Worm (Caenorhabditis elegans) whole organism, young adult: ENCODE measurements around the gene cest-2.1.

Experiments
- B0261.1 ChIP-seq: sonication (generic microtip); optimal IDR thresholded peaks from 2 replicates; lab custom pipeline; 2016; ENCODE audit warnings: mild to moderate bottlenecking, missing genetic modification characterization, moderate library complexity, missing compliant biosample characterization
- B0336.3 ChIP-seq: fragments of 200-800 bp; sonication (Bioruptor generic); IDR thresholded peaks from 2 replicates; pipeline ENCODE4 v1.3.6; 2022; ENCODE audit warnings: missing genetic modification characterization, missing compliant biosample characterization
- C17E4.6 ChIP-seq: fragments of 200-800 bp; sonication (Bioruptor generic); IDR thresholded peaks from 2 replicates; pipeline ENCODE4 v1.3.6; 2022; ENCODE audit warnings: missing genetic modification reagents, missing genetic modification characterization, missing compliant biosample characterization
- F23B12.7 ChIP-seq: sonication (generic microtip); optimal IDR thresholded peaks from 2 replicates; lab custom pipeline; 2017; ENCODE audit warnings: missing genetic modification characterization, mild to moderate bottlenecking, missing compliant biosample characterization, antibody characterized with exemption, moderate library complexity; ENCODE audit not compliant: insufficient read depth
- F33H1.4 ChIP-seq: fragments of 200-800 bp; sonication (Bioruptor generic); IDR thresholded peaks from 2 replicates; pipeline ENCODE4 v1.3.6; 2022; ENCODE audit warnings: missing genetic modification reagents, missing genetic modification characterization, missing compliant biosample characterization
- F57A8.1 ChIP-seq: fragments of 200-800 bp; sonication (Bioruptor generic); optimal IDR thresholded peaks from 2 replicates; lab custom pipeline; 2018; ENCODE audit warnings: mild to moderate bottlenecking, missing genetic modification characterization, moderate library complexity, missing compliant biosample characterization
- F57C9.4 ChIP-seq: sonication (generic microtip); optimal IDR thresholded peaks from 2 replicates; lab custom pipeline; 2017; ENCODE audit warnings: mild to moderate bottlenecking, missing genetic modification characterization, missing compliant biosample characterization
- K12H6.12 ChIP-seq: fragments of 200-800 bp; sonication (Bioruptor generic); optimal IDR thresholded peaks from 2 replicates; lab custom pipeline; 2018; ENCODE audit warnings: mild to moderate bottlenecking, missing genetic modification characterization, missing compliant biosample characterization
- Y67H2A.10 ChIP-seq: fragments of 200-800 bp; sonication (Bioruptor generic); conservative IDR thresholded peaks from 2 replicates; pipeline ENCODE4 v1.3.6; 2022; ENCODE audit warnings: missing genetic modification reagents, missing genetic modification characterization, missing compliant biosample characterization
- attf-5 ChIP-seq: fragments of 200-800 bp; sonication (Bioruptor generic); optimal IDR thresholded peaks from 2 replicates; lab custom pipeline; 2018; ENCODE audit warnings: mild to moderate bottlenecking, missing genetic modification characterization, missing compliant biosample characterization
- bed-1 ChIP-seq: fragments of 200-800 bp; sonication (Bioruptor generic); IDR thresholded peaks from 2 replicates; pipeline ENCODE4 v1.3.6; 2022; ENCODE audit warnings: missing genetic modification reagents, missing genetic modification characterization, missing compliant biosample characterization
- cebp-1 ChIP-seq, 2 experiments: fragments of 200-800 bp in 1 of 2; sonication (Bioruptor generic) in 1 of 2; sonication (generic microtip) in 1 of 2; IDR thresholded peaks in 1 of 2; optimal IDR thresholded peaks in 1 of 2; 2 replicates each; pipeline versions ENCODE4 v1.3.6 to Lab custom; 2017 to 2022; ENCODE audit warnings: missing compliant biosample characterization in 2 of 2, missing genetic modification characterization in 2 of 2, mild to moderate bottlenecking in 1 of 2, missing genetic modification reagents in 1 of 2, moderate library complexity in 1 of 2
- cebp-2 ChIP-seq: fragments of 200-800 bp; sonication (Bioruptor generic); IDR thresholded peaks from 2 replicates; pipeline ENCODE4 v1.3.6; 2022; ENCODE audit warnings: missing genetic modification characterization, missing compliant biosample characterization
- ceh-100 ChIP-seq: fragments of 200-800 bp; sonication (Bioruptor generic); IDR thresholded peaks from 2 replicates; pipeline ENCODE4 v1.3.6; 2022; ENCODE audit warnings: missing genetic modification reagents, missing genetic modification characterization, missing compliant biosample characterization
- ceh-27 ChIP-seq: fragments of 200-800 bp; sonication (Bioruptor generic); optimal IDR thresholded peaks from 2 replicates; lab custom pipeline; 2018; ENCODE audit warnings: mild to moderate bottlenecking, missing genetic modification characterization, moderate library complexity, missing compliant biosample characterization
- ceh-40 ChIP-seq: fragments of 200-800 bp; sonication (Bioruptor generic); IDR thresholded peaks from 2 replicates; pipeline ENCODE4 v1.3.6; 2022; ENCODE audit warnings: missing genetic modification characterization, missing compliant biosample characterization
- ceh-91 ChIP-seq: fragments of 200-800 bp; sonication (Bioruptor generic); IDR thresholded peaks from 2 replicates; pipeline ENCODE4 v1.3.6; 2022; ENCODE audit warnings: missing genetic modification reagents, missing genetic modification characterization, missing compliant biosample characterization
- efl-1 ChIP-seq: fragments of 150-350 bp; optimal IDR thresholded peaks from 2 replicates; lab custom pipeline; 2014; ENCODE audit warnings: missing biosample characterization, missing genetic modification reagents, missing genetic modification characterization
- egrh-3 ChIP-seq: fragments of 200-800 bp; sonication (Bioruptor generic); IDR thresholded peaks from 2 replicates; pipeline ENCODE4 v1.3.6; 2022; ENCODE audit warnings: missing genetic modification reagents, missing genetic modification characterization, missing compliant biosample characterization
- ets-4 ChIP-seq: fragments of 200-800 bp; sonication (Bioruptor generic); optimal IDR thresholded peaks from 2 replicates; lab custom pipeline; 2018; ENCODE audit warnings: mild to moderate bottlenecking, missing genetic modification characterization, missing compliant biosample characterization
- him-1 ChIP-seq: sonication (generic microtip); optimal IDR thresholded peaks from 2 replicates; lab custom pipeline; 2016; ENCODE audit warnings: missing genotype, missing genetic modification reagents, missing genetic modification characterization, missing compliant biosample characterization
- hlh-26 ChIP-seq: fragments of 200-800 bp; sonication (Bioruptor generic); conservative IDR thresholded peaks from 2 replicates; pipeline ENCODE4 v1.3.6; 2022; ENCODE audit warnings: missing genetic modification reagents, missing genetic modification characterization, missing compliant biosample characterization
- hmg-1.2 ChIP-seq: fragments of 200-800 bp; sonication (Bioruptor generic); IDR thresholded peaks from 2 replicates; pipeline ENCODE4 v1.3.6; 2022; ENCODE audit warnings: missing genetic modification reagents, missing genetic modification characterization, missing compliant biosample characterization
- lin-35 ChIP-seq, 3 experiments: fragments of 150-350 bp in 2 of 3; sonication (generic microtip) in 1 of 3; optimal IDR thresholded peaks; 2 replicates each; lab custom pipeline; 2014 to 2018; ENCODE audit warnings: missing biosample characterization in 3 of 3, missing genetic modification characterization in 3 of 3, missing genetic modification reagents in 3 of 3
- lin-40 ChIP-seq: sonication (generic microtip); optimal IDR thresholded peaks from 2 replicates; lab custom pipeline; 2016; ENCODE audit warnings: missing genetic modification characterization, mild to moderate bottlenecking, missing compliant biosample characterization, missing genotype, missing genetic modification reagents
- lin-54 ChIP-seq: fragments of 200-800 bp; sonication (Bioruptor generic); optimal IDR thresholded peaks from 2 replicates; lab custom pipeline; 2018; ENCODE audit warnings: mild to moderate bottlenecking, missing genetic modification characterization, missing compliant biosample characterization
- lsl-1 ChIP-seq: fragments of 200-800 bp; sonication (Bioruptor generic); optimal IDR thresholded peaks from 2 replicates; lab custom pipeline; 2018; ENCODE audit warnings: mild to moderate bottlenecking, missing genetic modification characterization, moderate library complexity, missing compliant biosample characterization
- lsy-27 ChIP-seq: sonication (generic microtip); optimal IDR thresholded peaks from 2 replicates; lab custom pipeline; 2017; ENCODE audit warnings: missing genetic modification characterization, mild to moderate bottlenecking, missing compliant biosample characterization, antibody characterized with exemption, missing genotype, borderline replicate concordance; ENCODE audit not compliant: insufficient read depth
- madf-10 ChIP-seq: sonication (generic microtip); optimal IDR thresholded peaks from 2 replicates; lab custom pipeline; 2016; ENCODE audit warnings: mild to moderate bottlenecking, missing genetic modification characterization, missing compliant biosample characterization
- madf-3 ChIP-seq: fragments of 200-800 bp; sonication (Bioruptor generic); IDR thresholded peaks from 2 replicates; pipeline ENCODE4 v1.3.6; 2022; ENCODE audit warnings: missing genetic modification reagents, missing genetic modification characterization, missing compliant biosample characterization
- mcd-1 ChIP-seq: fragments of 200-800 bp; sonication (Bioruptor generic); IDR thresholded peaks from 2 replicates; pipeline ENCODE4 v1.3.6; 2022; ENCODE audit warnings: missing genetic modification reagents, missing genetic modification characterization, missing compliant biosample characterization
- mes-4 ChIP-seq: sonication (generic microtip); optimal IDR thresholded peaks from 2 replicates; lab custom pipeline; 2016; ENCODE audit warnings: missing genotype, missing genetic modification characterization, missing compliant biosample characterization
- nfyb-1 ChIP-seq: fragments of 200-800 bp; sonication (Bioruptor generic); IDR thresholded peaks from 2 replicates; pipeline ENCODE4 v1.3.6; 2022; ENCODE audit warnings: missing genetic modification reagents, missing genetic modification characterization, missing compliant biosample characterization
- rcor-1 ChIP-seq: fragments of 200-800 bp; sonication (Bioruptor generic); IDR thresholded peaks from 2 replicates; pipeline ENCODE4 v1.3.6; 2022; ENCODE audit warnings: missing genetic modification reagents, missing genetic modification characterization, missing compliant biosample characterization
- sdz-38 ChIP-seq: sonication (generic microtip); optimal IDR thresholded peaks from 2 replicates; lab custom pipeline; 2016; ENCODE audit warnings: missing genotype, missing genetic modification characterization, missing compliant biosample characterization
- snpc-1.1 ChIP-seq: sonication (generic microtip); optimal IDR thresholded peaks from 2 replicates; lab custom pipeline; 2017; ENCODE audit warnings: missing genetic modification characterization, mild to moderate bottlenecking, missing compliant biosample characterization, antibody characterized with exemption, moderate library complexity, missing genotype, missing genetic modification reagents; ENCODE audit not compliant: insufficient read depth
- snpc-4 ChIP-seq, 5 experiments: fragments of 150-350 bp in 1 of 5; sonication (generic microtip) in 4 of 5; optimal IDR thresholded peaks; 2 replicates each; lab custom pipeline; 2014 to 2018; ENCODE audit warnings: missing genetic modification characterization in 5 of 5, missing biosample characterization in 3 of 5, antibody characterized with exemption in 2 of 5, mild to moderate bottlenecking in 2 of 5, missing compliant biosample characterization in 2 of 5, missing genotype in 2 of 5, moderate library complexity in 2 of 5, missing genetic modification reagents in 1 of 5
- somi-1 ChIP-seq: fragments of 200-800 bp; sonication (Bioruptor generic); optimal IDR thresholded peaks from 2 replicates; lab custom pipeline; 2018; ENCODE audit warnings: mild to moderate bottlenecking, missing genetic modification characterization, missing compliant biosample characterization
- tbp1 ChIP-seq: fragments of 200-800 bp; sonication (Bioruptor generic); optimal IDR thresholded peaks from 2 replicates; lab custom pipeline; 2018; ENCODE audit warnings: mild to moderate bottlenecking, missing genetic modification characterization, missing compliant biosample characterization
- tbx-9 ChIP-seq: sonication (generic microtip); optimal IDR thresholded peaks from 2 replicates; lab custom pipeline; 2016; ENCODE audit warnings: borderline replicate concordance, missing genetic modification characterization, inconsistent platforms, missing compliant biosample characterization
- xnd-1 ChIP-seq: sonication (generic microtip); optimal IDR thresholded peaks from 2 replicates; lab custom pipeline; 2016; ENCODE audit warnings: missing genotype, missing genetic modification reagents, missing genetic modification characterization, missing compliant biosample characterization
- zfh-2 ChIP-seq: fragments of 200-800 bp; sonication (Bioruptor generic); conservative IDR thresholded peaks from 2 replicates; pipeline ENCODE4 v1.3.6; 2022; ENCODE audit warnings: missing genetic modification reagents, missing genetic modification characterization, missing compliant biosample characterization
- zim-3 ChIP-seq: sonication (generic microtip); optimal IDR thresholded peaks from 2 replicates; lab custom pipeline; 2017; ENCODE audit warnings: mild to moderate bottlenecking, missing genetic modification characterization, moderate library complexity, missing compliant biosample characterization
- ztf-22 ChIP-seq: fragments of 200-800 bp; sonication (Bioruptor generic); optimal IDR thresholded peaks from 2 replicates; lab custom pipeline; 2018; ENCODE audit warnings: mild to moderate bottlenecking, missing genetic modification characterization, moderate library complexity, missing compliant biosample characterization
- ztf-26 ChIP-seq: sonication (generic microtip); optimal IDR thresholded peaks from 2 replicates; lab custom pipeline; 2017; ENCODE audit warnings: missing genetic modification characterization, missing compliant biosample characterization
- ztf-3 ChIP-seq: fragments of 200-800 bp; sonication (Bioruptor generic); optimal IDR thresholded peaks from 2 replicates; lab custom pipeline; 2018; ENCODE audit warnings: mild to moderate bottlenecking, missing genetic modification characterization, missing compliant biosample characterization
- ztf-6 ChIP-seq: fragments of 200-800 bp; sonication (Bioruptor generic); IDR thresholded peaks from 2 replicates; pipeline ENCODE4 v1.3.6; 2022; ENCODE audit warnings: missing genetic modification reagents, missing genetic modification characterization, missing compliant biosample characterization

cest-2.1 gene

DNA sequence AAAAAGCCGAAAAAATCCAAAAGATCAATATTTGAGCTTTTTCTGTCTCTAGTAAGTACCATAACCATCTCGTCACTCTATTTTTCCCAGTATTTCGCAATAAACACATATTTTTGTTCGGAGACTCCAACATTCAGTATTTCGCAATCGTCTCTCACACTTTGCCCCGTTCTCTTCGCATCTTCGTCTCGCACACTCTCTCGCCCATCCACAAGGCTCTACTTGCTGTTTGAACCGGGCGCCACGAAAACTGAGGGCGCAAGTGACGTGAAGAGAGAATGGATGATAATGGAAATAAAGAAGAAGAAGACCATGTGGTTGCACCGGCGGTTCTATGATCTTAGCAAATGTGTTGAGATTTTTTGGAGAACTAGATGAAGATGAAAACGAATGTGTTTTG, 28.8 kb upstream of the cest-2.1 start (continued):
- TF ChIP-seq B0261.1 (no peak), somi-1 (peak; percentile 94), zim-3 (tag; lab: Kevin White, UChicago) (no peak), zfh-2 (GFP tag; lab: Robert Waterston, UW) (peak; percentile 94), cebp-1 (GFP tag; IDR thresholded peaks at IDR 0.05; lab: Robert Waterston, UW) (peak; percentile 100), cebp-1 (tag; optimal IDR thresholded peaks at IDR 0.05; lab: Kevin White, UChicago) (peak; percentile 100), ztf-6 (GFP tag; lab: Robert Waterston, UW) (no peak), C17E4.6 (GFP tag; lab: Robert Waterston, UW) (no peak), xnd-1 (no peak), ceh-100 (GFP tag; lab: Robert Waterston, UW) (peak; percentile 63), him-1 (tag; lab: Kevin White, UChicago) (no peak), ztf-3 (GFP tag; lab: Kevin White, UChicago) (peak; percentile 53), F33H1.4 (no peak), hlh-26 (GFP tag; lab: Robert Waterston, UW) (no peak), mes-4 (tag; lab: Kevin White, UChicago) (no peak), ceh-40 (GFP tag; lab: Robert Waterston, UW) (no peak), mcd-1 (GFP tag; lab: Robert Waterston, UW) (peak; percentile 78), hmg-1.2 (peak; percentile 96), nfyb-1 (peak; percentile 89), madf-3 (GFP tag; lab: Robert Waterston, UW) (no peak), snpc-4 (GFP tag; optimal IDR thresholded peaks at IDR 0.05; lab: Kevin White, UChicago) (no peak), snpc-4 (tag; optimal IDR thresholded peaks at IDR 0.05; lab: Kevin White, UChicago) (peak; percentile 38 to 69 (median 57)), bed-1 (GFP tag; lab: Robert Waterston, UW) (no peak), F23B12.7 (tag; lab: Kevin White, UChicago) (peak; percentile 69), F57A8.1 (GFP tag; lab: Kevin White, UChicago) (no peak), rcor-1 (peak; percentile 57), ceh-27 (peak; percentile 86), tbp1 (GFP tag; lab: Kevin White, UChicago) (peak; percentile 65), lsy-27 (tag; lab: Kevin White, UChicago) (no peak), F57C9.4 (no peak), Y67H2A.10 (GFP tag; lab: Robert Waterston, UW) (0 out of 2 replicates have a peak, but pooled peaks have one; percentile 6), cebp-2 (GFP tag; lab: Robert Waterston, UW) (no peak), lin-40 (tag; lab: Kevin White, UChicago) (peak; percentile 90), madf-10 (peak; percentile 77), lsl-1 (GFP tag; lab: Kevin White, UChicago) (no peak), ztf-22 (GFP tag; lab: Kevin White, UChicago) (peak; percentile 82), egrh-3 (GFP tag; lab: Robert Waterston, UW) (peak; percentile 38; the same call in 1 of the 2 replicates), lin-35 (GFP tag; optimal IDR thresholded peaks at IDR 0.05; lab: Kevin White, UChicago) (peak in 1 of 3 experiments; percentile 84), ztf-26 (tag; lab: Kevin White, UChicago) (peak; percentile 83), lin-54 (GFP tag; lab: Kevin White, UChicago) (peak; percentile 67), tbx-9 (tag; lab: Kevin White, UChicago) (no peak), efl-1 (GFP tag; lab: Kevin White, UChicago) (no peak), sdz-38 (tag; lab: Kevin White, UChicago) (no peak), ceh-91 (GFP tag; lab: Robert Waterston, UW) (no peak), ets-4 (peak; percentile 45), attf-5 (GFP tag; lab: Kevin White, UChicago) (peak; percentile 97), B0336.3 (peak; percentile 83), snpc-1.1 (tag; lab: Kevin White, UChicago) (no peak), K12H6.12 (tag; lab: Kevin White, UChicago) (peak; percentile 97)
